Fruit fly (Drosophila melanogaster): ENCODE data around the gene Rtel1.

DNA sequence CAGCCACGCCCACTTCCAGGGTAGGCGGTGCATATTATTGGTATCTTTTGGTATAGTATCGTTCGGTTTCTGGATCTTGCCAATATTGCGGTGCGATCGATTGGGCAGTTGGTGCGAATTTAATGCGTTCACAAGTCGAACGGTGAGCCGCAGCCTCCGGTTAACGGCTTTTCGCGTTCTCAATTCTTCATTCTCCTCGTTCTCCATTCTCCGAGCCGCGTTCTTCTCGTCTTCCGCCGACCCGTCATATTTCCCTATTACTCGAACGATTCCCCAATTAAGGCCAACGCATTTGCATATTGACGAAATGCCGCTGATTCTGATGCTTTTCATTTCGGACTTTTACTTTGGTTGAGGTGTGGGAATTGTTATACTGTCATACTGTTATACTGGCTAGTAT lies 29.0 kb downstream of the Rtel1 start, which contains the start of gene CG42264:
- TF ChIP-seq sage (GFP tag; optimal IDR thresholded peaks at IDR 0.05) (no peak), usp (GFP tag; optimal IDR thresholded peaks at IDR 0.05) (no peak), h (GFP tag; optimal IDR thresholded peaks at IDR 0.05) (no peak), fru (GFP tag; optimal IDR thresholded peaks at IDR 0.05) (no peak), OdsH (GFP tag; optimal IDR thresholded peaks at IDR 0.05) (no peak), Mio (GFP tag; optimal IDR thresholded peaks at IDR 0.05) (no peak), lola (GFP tag; optimal IDR thresholded peaks at IDR 0.05) (no peak), Dif (GFP tag; optimal IDR thresholded peaks at IDR 0.05; ENCODE audit: partially characterized antibody) (no peak), GATAd (GFP tag; optimal IDR thresholded peaks at IDR 0.05) (no peak)
